Fruit fly (Drosophila melanogaster): ENCODE data around the gene wac.

The wac gene

dm6 chr3L:299952-300605 lies 42.1 kb downstream of the wac start (continued):
- no peak for TF ChIP-seq CG8281 (tag; optimal IDR thresholded peaks at IDR 0.05)
- no peak for TF ChIP-seq CG30020 (tag; optimal IDR thresholded peaks at IDR 0.05)
- TF ChIP-seq CG10565 (GFP tag; optimal IDR thresholded peaks at IDR 0.05), result no peak
- TF ChIP-seq H2.0 (GFP tag; IDR thresholded peaks at IDR 0.05), result no peak
- no peak for TF ChIP-seq CG2202 (tag; optimal IDR thresholded peaks at IDR 0.05)
- peak; percentile 15 for TF ChIP-seq ERR (GFP tag; optimal IDR thresholded peaks at IDR 0.05)
- no peak for TF ChIP-seq CG12219 (GFP tag; optimal IDR thresholded peaks at IDR 0.05)
- TF ChIP-seq ems (GFP tag; optimal IDR thresholded peaks at IDR 0.05), result no peak
- TF ChIP-seq Dll (GFP tag; IDR thresholded peaks at IDR 0.05; ENCODE audit: partially characterized antibody), result no peak
- no peak for TF ChIP-seq CG8089 (GFP tag; optimal IDR thresholded peaks at IDR 0.05)
- no peak for TF ChIP-seq trh (GFP tag; optimal IDR thresholded peaks at IDR 0.05)
- no peak for TF ChIP-seq CG4328 (GFP tag; optimal IDR thresholded peaks at IDR 0.05)
- TF ChIP-seq CG32532 (GFP tag; IDR thresholded peaks at IDR 0.05), result no peak
- no peak for TF ChIP-seq Hr78 (GFP tag; optimal IDR thresholded peaks at IDR 0.05)
- TF ChIP-seq CG34422 (GFP tag; IDR thresholded peaks at IDR 0.05), result no peak
- TF ChIP-seq CG9437 (GFP tag; optimal IDR thresholded peaks at IDR 0.05), result no peak
- no peak for TF ChIP-seq Sox100B (GFP tag; optimal IDR thresholded peaks at IDR 0.05)
- no peak for TF ChIP-seq HLH4C (GFP tag; IDR thresholded peaks at IDR 0.05; ENCODE audit: partially characterized antibody)
- TF ChIP-seq CG5245 (GFP tag; optimal IDR thresholded peaks at IDR 0.05), result no peak
- no peak for TF ChIP-seq CG6854 (GFP tag; optimal IDR thresholded peaks at IDR 0.05)
- peak; percentile 53 for TF ChIP-seq HmgZ (tag; optimal IDR thresholded peaks at IDR 0.05)
- no peak for TF ChIP-seq pfk (GFP tag; optimal IDR thresholded peaks at IDR 0.05)
- TF ChIP-seq CG3065 (GFP tag; optimal IDR thresholded peaks at IDR 0.05), result no peak
- no peak for TF ChIP-seq sens-2 (GFP tag; IDR thresholded peaks at IDR 0.05)
- peak; percentile 21; the same call in 1 of the 2 replicates for TF ChIP-seq Adf1 (GFP tag; IDR thresholded peaks at IDR 0.05)
- TF ChIP-seq slbo (GFP tag; IDR thresholded peaks at IDR 0.05), result no peak
- TF ChIP-seq CG3407 (GFP tag; optimal IDR thresholded peaks at IDR 0.05), result no peak
- TF ChIP-seq CG14050 (GFP tag; IDR thresholded peaks at IDR 0.05), result no peak
- peak; percentile 83 for TF ChIP-seq CG10543 (GFP tag; optimal IDR thresholded peaks at IDR 0.05)
- no peak for TF ChIP-seq CG33557 (GFP tag; optimal IDR thresholded peaks at IDR 0.05)
- TF ChIP-seq bigmax (GFP tag; optimal IDR thresholded peaks at IDR 0.05), result no peak
- TF ChIP-seq Hmr (GFP tag; optimal IDR thresholded peaks at IDR 0.05), result no peak
- no peak for TF ChIP-seq CG17359 (tag; optimal IDR thresholded peaks at IDR 0.05)
- no peak for TF ChIP-seq CG7745 (tag; optimal IDR thresholded peaks at IDR 0.05)
- TF ChIP-seq chif (GFP tag; optimal IDR thresholded peaks at IDR 0.05), result no peak
- no peak for TF ChIP-seq Pdp1 (GFP tag; optimal IDR thresholded peaks at IDR 0.05)
- TF ChIP-seq ase (GFP tag; IDR thresholded peaks at IDR 0.05), result no peak
- TF ChIP-seq br (optimal IDR thresholded peaks at IDR 0.05), result no peak
- TF ChIP-seq slp2 (GFP tag; optimal IDR thresholded peaks at IDR 0.05), result no peak
- no peak for TF ChIP-seq crc (GFP tag; optimal IDR thresholded peaks at IDR 0.05)
- no peak for TF ChIP-seq ATbp (GFP tag; optimal IDR thresholded peaks at IDR 0.05)
- no peak for TF ChIP-seq al (GFP tag; IDR thresholded peaks at IDR 0.05)
- no peak for TF ChIP-seq CG15514 (GFP tag; optimal IDR thresholded peaks at IDR 0.05)
- no peak for TF ChIP-seq scrt (GFP tag; optimal IDR thresholded peaks at IDR 0.05)
- TF ChIP-seq mam (GFP tag; optimal IDR thresholded peaks at IDR 0.05), result no peak
- no peak for TF ChIP-seq CG5953 (GFP tag; IDR thresholded peaks at IDR 0.05)
- no peak for TF ChIP-seq Vsx1 (GFP tag; optimal IDR thresholded peaks at IDR 0.05)
- TF ChIP-seq CG12744 (GFP tag; optimal IDR thresholded peaks at IDR 0.05), result no peak
- no peak for TF ChIP-seq CG10431 (GFP tag; optimal IDR thresholded peaks at IDR 0.05)
- no peak for TF ChIP-seq CG9817 (tag; optimal IDR thresholded peaks at IDR 0.05)

All from whole organism, embryonic.